Worm (Caenorhabditis elegans) whole organism, mixed stage, embryonic: ENCODE measurements around the gene T22C8.4.

ENCODE experiments used
- blmp-1 ChIP-seq: fragments of 150-350 bp; optimal IDR thresholded peaks from 2 replicates; lab custom pipeline; 2014; ENCODE audit warnings: missing biosample characterization, missing genetic modification characterization
- ces-1 ChIP-seq: fragments of 150-350 bp; optimal IDR thresholded peaks from 2 replicates; lab custom pipeline; 2014; ENCODE audit warnings: missing biosample characterization, missing genetic modification reagents, missing genetic modification characterization
- elt-1 ChIP-seq: sonication (generic microtip); optimal IDR thresholded peaks from 2 replicates; lab custom pipeline; 2017; ENCODE audit warnings: missing genetic modification characterization, mild to moderate bottlenecking, missing compliant biosample characterization, antibody characterized with exemption, moderate library complexity, borderline replicate concordance; ENCODE audit not compliant: insufficient read depth
- elt-3 ChIP-seq: fragments of 150-350 bp; optimal IDR thresholded peaks from 2 replicates; lab custom pipeline; 2014; ENCODE audit warnings: missing biosample characterization, missing genetic modification characterization
- lin-13 ChIP-seq: fragments of 150-350 bp; optimal IDR thresholded peaks from 2 replicates; lab custom pipeline; 2014; ENCODE audit warnings: missing biosample characterization, missing genetic modification characterization
- lsy-2 ChIP-seq: fragments of 150-350 bp; optimal IDR thresholded peaks from 2 replicates; lab custom pipeline; 2014; ENCODE audit warnings: missing biosample characterization, missing genetic modification characterization
- mep-1 ChIP-seq: fragments of 150-350 bp; optimal IDR thresholded peaks from 2 replicates; lab custom pipeline; 2017; ENCODE audit warnings: missing biosample characterization, missing genetic modification reagents, missing genetic modification characterization, inconsistent platforms
- nhr-12 ChIP-seq: fragments of 150-350 bp; optimal IDR thresholded peaks from 2 replicates; lab custom pipeline; 2014; ENCODE audit warnings: missing biosample characterization, missing genetic modification characterization
- nhr-28 ChIP-seq: fragments of 150-350 bp; optimal IDR thresholded peaks from 2 replicates; lab custom pipeline; 2014; ENCODE audit warnings: missing biosample characterization, missing genetic modification characterization
- nhr-76 ChIP-seq: sonication (generic microtip); optimal IDR thresholded peaks from 2 replicates; lab custom pipeline; 2017; ENCODE audit warnings: missing biosample characterization, missing genetic modification characterization
- pha-4 ChIP-seq: fragments of 150-350 bp; optimal IDR thresholded peaks from 2 replicates; lab custom pipeline; 2018; ENCODE audit warnings: missing biosample characterization, missing genetic modification reagents, missing genetic modification characterization
- snpc-4 ChIP-seq: fragments of 150-350 bp; optimal IDR thresholded peaks from 2 replicates; lab custom pipeline; 2014; ENCODE audit warnings: missing biosample characterization, missing genetic modification characterization
- unc-62 ChIP-seq: fragments of 150-350 bp; optimal IDR thresholded peaks from 2 replicates; lab custom pipeline; 2014; ENCODE audit warnings: missing biosample characterization, missing genetic modification reagents, missing genetic modification characterization
- ztf-11 ChIP-seq: fragments of 150-350 bp; optimal IDR thresholded peaks from 2 replicates; lab custom pipeline; 2014; ENCODE audit warnings: missing biosample characterization, missing genetic modification characterization

- TF ChIP-seq pha-4 (tag; lab: Kevin White, UChicago) (no peak), snpc-4 (tag; lab: Kevin White, UChicago) (no peak), ztf-11 (tag; lab: Kevin White, UChicago) (no peak), unc-62 (GFP tag; lab: Kevin White, UChicago) (no peak), nhr-28 (no peak), blmp-1 (tag; lab: Kevin White, UChicago) (no peak), nhr-12 (no peak), ces-1 (peak; percentile 93), lsy-2 (no peak), nhr-76 (tag; lab: Kevin White, UChicago) (no peak), elt-3 (no peak), mep-1 (tag; lab: Kevin White, UChicago) (no peak), elt-1 (no peak), lin-13 (tag; lab: Kevin White, UChicago) (no peak)
Measured at ce11 chrII:8588442-8588841, 34.9 kb downstream of the T22C8.4 start.
